Worm (Caenorhabditis elegans) whole organism, L4/young adult: Measurements from ENCODE around the gene F13D12.10.

Experiments
- W03F9.2 ChIP-seq: fragments of 150-350 bp; optimal IDR thresholded peaks from 2 replicates; lab custom pipeline; 2014; ENCODE audit warnings: missing biosample characterization, missing genetic modification characterization
- dao-5 ChIP-seq: sonication (generic microtip); optimal IDR thresholded peaks from 2 replicates; lab custom pipeline; 2016; ENCODE audit warnings: missing genotype, missing genetic modification characterization, moderate library complexity, missing compliant biosample characterization
- him-1 ChIP-seq: sonication (generic microtip); optimal IDR thresholded peaks from 2 replicates; lab custom pipeline; 2016; ENCODE audit warnings: missing genotype, missing genetic modification reagents, missing genetic modification characterization, missing compliant biosample characterization

ce11 chrII:11685177-11685576 is 28.4 kb upstream of the F13D12.10 start, which contains the start of gene C47D12.5:
- TF ChIP-seq W03F9.2 (tag; lab: Kevin White, UChicago) (no peak), dao-5 (no peak), him-1 (tag; lab: Kevin White, UChicago) (no peak)
